Worm (Caenorhabditis elegans): Measurements from ENCODE around the gene F17C11.2.

F17C11.2 gene

ce11 chrV:10955681-10956476 lies 7.8 kb downstream of the F17C11.2 start, which contains the start of gene F17C11.13:
Gene F17C11.13 (plus strand): TSS chrV:10955923.
- no peak for TF ChIP-seq ceh-6 (GFP tag; optimal IDR thresholded peaks at IDR 0.05)
- no peak for TF ChIP-seq ceh-9 (tag; optimal IDR thresholded peaks at IDR 0.05)
- no peak for TF ChIP-seq K09A11.1 (tag; optimal IDR thresholded peaks at IDR 0.05; ENCODE audit: insufficient read depth)
- no peak for TF ChIP-seq ama-1 (optimal IDR thresholded peaks at IDR 0.05)
- no peak for TF ChIP-seq ceh-14 (tag; optimal IDR thresholded peaks at IDR 0.05)
- TF ChIP-seq hlh-30 (tag; optimal IDR thresholded peaks at IDR 0.05; ENCODE audit: insufficient read depth), result no peak
- TF ChIP-seq ttx-3 (tag; optimal IDR thresholded peaks at IDR 0.05), result no peak
- TF ChIP-seq elt-4 (tag; optimal IDR thresholded peaks at IDR 0.05), result no peak
- no peak for TF ChIP-seq K02D7.2 (tag; optimal IDR thresholded peaks at IDR 0.05)
- no peak for TF ChIP-seq dmd-4 (tag; optimal IDR thresholded peaks at IDR 0.05; ENCODE audit: borderline replicate concordance)
- TF ChIP-seq ceh-48 (tag; optimal IDR thresholded peaks at IDR 0.05), result no peak
- TF ChIP-seq hlh-15 (tag; optimal IDR thresholded peaks at IDR 0.05), result no peak
- TF ChIP-seq Y22D7AL.16 (tag; optimal IDR thresholded peaks at IDR 0.05), result no peak
- no peak for TF ChIP-seq lim-6 (tag; optimal IDR thresholded peaks at IDR 0.05)
- no peak for TF ChIP-seq odd-2 (tag; optimal IDR thresholded peaks at IDR 0.05)
- TF ChIP-seq sox-2 (GFP tag; IDR thresholded peaks at IDR 0.05), result no peak
- TF ChIP-seq ceh-18 (tag; optimal IDR thresholded peaks at IDR 0.05), result no peak
- no peak for TF ChIP-seq ceh-2 (tag; optimal IDR thresholded peaks at IDR 0.05)
- TF ChIP-seq C08G9.2 (tag; optimal IDR thresholded peaks at IDR 0.05), result no peak
- TF ChIP-seq C38D4.7 (GFP tag; optimal IDR thresholded peaks at IDR 0.05), result no peak

- TF ChIP-seq che-1 (tag; optimal IDR thresholded peaks at IDR 0.05) (no peak), nfya-1 (tag; optimal IDR thresholded peaks at IDR 0.05) (no peak), npax-4 (tag; optimal IDR thresholded peaks at IDR 0.05) (no peak), C08G9.2 (tag; optimal IDR thresholded peaks at IDR 0.05) (no peak), nhr-11 (tag; optimal IDR thresholded peaks at IDR 0.05) (no peak), pha-4 (tag; optimal IDR thresholded peaks at IDR 0.05) (no peak), ceh-45 (GFP tag; IDR thresholded peaks at IDR 0.05) (no peak), ceh-6 (GFP tag; optimal IDR thresholded peaks at IDR 0.05) (no peak), elt-4 (tag; optimal IDR thresholded peaks at IDR 0.05) (no peak), ceh-34 (tag; optimal IDR thresholded peaks at IDR 0.05) (no peak), ceh-18 (tag; optimal IDR thresholded peaks at IDR 0.05) (no peak), ceh-19 (GFP tag; optimal IDR thresholded peaks at IDR 0.05) (no peak), odd-2 (tag; optimal IDR thresholded peaks at IDR 0.05) (no peak), madf-2 (tag; optimal IDR thresholded peaks at IDR 0.05) (no peak), pha-2 (tag; optimal IDR thresholded peaks at IDR 0.05) (no peak), unc-42 (tag; optimal IDR thresholded peaks at IDR 0.05) (no peak), hlh-30 (tag; optimal IDR thresholded peaks at IDR 0.05; ENCODE audit: insufficient read depth) (no peak), hlh-8 (tag; optimal IDR thresholded peaks at IDR 0.05) (no peak)
Observed at ce11 chrV:10958322-10958900, 10.4 kb downstream of the F17C11.2 start, which contains the start of gene pigt-1. Gene pigt-1 (minus strand): TSS chrV:10958821.

- TF ChIP-seq elt-2 (tag; optimal IDR thresholded peaks at IDR 0.05) (peak; percentile 14), ceh-45 (GFP tag; IDR thresholded peaks at IDR 0.05) (no peak)
Observed at ce11 chrV:10960544-10960943, 12.5 kb downstream of the F17C11.2 start, which contains the start of gene vps-36. Gene vps-36 (minus strand): TSS chrV:10960669.

- peak; percentile 27 for TF ChIP-seq fax-1 (tag; optimal IDR thresholded peaks at IDR 0.05)
- TF ChIP-seq ztf-16 (tag; optimal IDR thresholded peaks at IDR 0.05), result no peak
- TF ChIP-seq mec-3 (tag; optimal IDR thresholded peaks at IDR 0.05; ENCODE audit: borderline replicate concordance), result peak; percentile 49
- TF ChIP-seq ceh-19 (GFP tag; optimal IDR thresholded peaks at IDR 0.05), result no peak
- no peak for TF ChIP-seq hlh-13 (GFP tag; optimal IDR thresholded peaks at IDR 0.05)
- peak; percentile 75 for TF ChIP-seq ceh-14 (tag; optimal IDR thresholded peaks at IDR 0.05)
- peak; percentile 48 for TF ChIP-seq tbx-2 (tag; optimal IDR thresholded peaks at IDR 0.05)
- peak; percentile 94 for TF ChIP-seq unc-42 (tag; optimal IDR thresholded peaks at IDR 0.05)
- no peak for TF ChIP-seq K09A11.1 (tag; optimal IDR thresholded peaks at IDR 0.05; ENCODE audit: insufficient read depth)
- peak; percentile 44 for TF ChIP-seq ceh-34 (tag; optimal IDR thresholded peaks at IDR 0.05)
- TF ChIP-seq syd-9 (tag; optimal IDR thresholded peaks at IDR 0.05), result no peak
- TF ChIP-seq unc-55 (GFP tag; optimal IDR thresholded peaks at IDR 0.05), result peak; percentile 68
- no peak for TF ChIP-seq sdc-2 (tag; optimal IDR thresholded peaks at IDR 0.05)
- peak; percentile 25 for TF ChIP-seq ref-2 (tag; optimal IDR thresholded peaks at IDR 0.05)
- peak; percentile 22 for TF ChIP-seq C08G9.2 (tag; optimal IDR thresholded peaks at IDR 0.05)
- TF ChIP-seq ceh-31 (tag; optimal IDR thresholded peaks at IDR 0.05), result peak; percentile 62
- no peak for TF ChIP-seq pha-4 (tag; optimal IDR thresholded peaks at IDR 0.05)
- no peak for TF ChIP-seq ceh-45 (GFP tag; IDR thresholded peaks at IDR 0.05)
- no peak for TF ChIP-seq nhr-232 (tag; optimal IDR thresholded peaks at IDR 0.05)
Observed at ce11 chrV:10961448-10961870, 13.4 kb downstream of the F17C11.2 start.
